Worm (Caenorhabditis elegans) whole organism, L1 larva: ENCODE measurements around the gene let-418.

Source experiments
- C04F5.9 ChIP-seq: sonication (generic microtip); optimal IDR thresholded peaks from 2 replicates; lab custom pipeline; 2016; ENCODE audit warnings: missing genetic modification characterization, missing compliant biosample characterization
- C16A3.4 ChIP-seq: fragments of 150-350 bp; optimal IDR thresholded peaks from 2 replicates; lab custom pipeline; 2014; ENCODE audit warnings: missing biosample characterization, missing genetic modification characterization
- Y116A8C.19 ChIP-seq: sonication (generic microtip); optimal IDR thresholded peaks from 2 replicates; lab custom pipeline; 2016; ENCODE audit warnings: missing compliant biosample characterization, missing genetic modification characterization, borderline replicate concordance
- aha-1 ChIP-seq: fragments of 150-350 bp; optimal IDR thresholded peaks from 2 replicates; lab custom pipeline; 2014; ENCODE audit warnings: missing biosample characterization, missing genetic modification characterization
- alr-1 ChIP-seq: fragments of 200-800 bp; sonication (Bioruptor generic); optimal IDR thresholded peaks from 2 replicates; lab custom pipeline; 2018; ENCODE audit warnings: borderline replicate concordance, mild to moderate bottlenecking, missing genetic modification characterization, missing compliant biosample characterization
- aly-2 ChIP-seq: fragments of 150-350 bp; optimal IDR thresholded peaks from 2 replicates; lab custom pipeline; 2014; ENCODE audit warnings: missing biosample characterization, missing genetic modification characterization
- ceh-8 ChIP-seq: fragments of 200-800 bp; sonication (Bioruptor generic); optimal IDR thresholded peaks from 2 replicates; lab custom pipeline; 2018; ENCODE audit warnings: mild to moderate bottlenecking, missing genetic modification characterization, moderate library complexity, missing compliant biosample characterization
- ceh-82 ChIP-seq, 3 experiments: fragments of 150-350 bp in 1 of 3; sonication (generic microtip) in 2 of 3; optimal IDR thresholded peaks; 2 replicates each; lab custom pipeline; 2014 to 2017; ENCODE audit warnings: missing biosample characterization in 3 of 3, missing genetic modification characterization in 3 of 3
- ceh-88 ChIP-seq: fragments of 200-800 bp; sonication (Bioruptor generic); IDR thresholded peaks from 2 replicates; pipeline ENCODE4 v1.3.6; 2022; ENCODE audit warnings: missing genetic modification characterization, missing compliant biosample characterization
- ceh-90 ChIP-seq: sonication (generic microtip); optimal IDR thresholded peaks from 2 replicates; lab custom pipeline; 2016; ENCODE audit warnings: missing genetic modification characterization, missing compliant biosample characterization
- efl-1 ChIP-seq, 4 experiments: fragments of 150-350 bp; optimal IDR thresholded peaks in 3 of 4; peaks in 1 of 4; 1 replicate in 1 of 4; 2 replicates in 3 of 4; lab custom pipeline; 2014; ENCODE audit warnings: missing biosample characterization in 2 of 4, missing genetic modification characterization in 2 of 4, missing genetic modification reagents in 2 of 4
- egl-13 ChIP-seq: sonication (generic microtip); optimal IDR thresholded peaks from 2 replicates; lab custom pipeline; 2016; ENCODE audit warnings: missing genotype, missing genetic modification reagents, missing genetic modification characterization, missing compliant biosample characterization
- elt-2 ChIP-seq: sonication (generic microtip); optimal IDR thresholded peaks from 2 replicates; lab custom pipeline; 2016; ENCODE audit warnings: missing genetic modification characterization, mild to moderate bottlenecking, inconsistent platforms, missing compliant biosample characterization, missing genetic modification reagents
- elt-3 ChIP-seq, 6 experiments: fragments of 150-350 bp in 1 of 6; sonication (generic microtip); optimal IDR thresholded peaks; 2 replicates each; lab custom pipeline; 2017 to 2018; ENCODE audit warnings: missing biosample characterization in 6 of 6, missing genetic modification characterization in 6 of 6, inconsistent platforms in 1 of 6
- ets-5 ChIP-seq: fragments of 200-800 bp; sonication (Bioruptor generic); IDR thresholded peaks from 2 replicates; pipeline ENCODE4 v1.3.6; 2022; ENCODE audit warnings: missing genetic modification characterization, missing compliant biosample characterization
- fkh-4 ChIP-seq: sonication (generic microtip); optimal IDR thresholded peaks from 2 replicates; lab custom pipeline; 2016; ENCODE audit warnings: missing compliant biosample characterization, missing genetic modification characterization, borderline replicate concordance
- grh-1 ChIP-seq: fragments of 200-800 bp; sonication (Bioruptor generic); IDR thresholded peaks from 2 replicates; pipeline ENCODE4 v1.3.6; 2022; ENCODE audit warnings: missing genetic modification reagents, missing genetic modification characterization, missing compliant biosample characterization
- hpl-2 ChIP-seq: fragments of 150-350 bp; optimal IDR thresholded peaks from 2 replicates; lab custom pipeline; 2014; ENCODE audit warnings: missing biosample characterization, missing genetic modification reagents, missing genetic modification characterization
- irx-1 ChIP-seq: sonication (generic microtip); optimal IDR thresholded peaks from 2 replicates; lab custom pipeline; 2016; ENCODE audit warnings: missing genetic modification characterization, missing compliant biosample characterization
- isw-1 ChIP-seq: fragments of 200-800 bp; sonication (Bioruptor generic); IDR thresholded peaks from 2 replicates; pipeline ENCODE4 v1.3.6; 2022; ENCODE audit warnings: missing genetic modification characterization, missing compliant biosample characterization
- jun-1 ChIP-seq: fragments of 150-350 bp; optimal IDR thresholded peaks from 2 replicates; lab custom pipeline; 2014; ENCODE audit warnings: missing biosample characterization, missing genetic modification reagents, missing genetic modification characterization
- lin-15B ChIP-seq: fragments of 150-350 bp; sonication (generic microtip); optimal IDR thresholded peaks from 3 replicates; lab custom pipeline; 2014; ENCODE audit warnings: missing biosample characterization, missing genetic modification characterization
- lin-39 ChIP-seq: fragments of 150-350 bp; optimal IDR thresholded peaks from 2 replicates; lab custom pipeline; 2014; ENCODE audit warnings: missing biosample characterization, missing genetic modification reagents, missing genetic modification characterization
- lir-3 ChIP-seq: sonication (generic microtip); optimal IDR thresholded peaks from 2 replicates; lab custom pipeline; 2016; ENCODE audit warnings: mild to moderate bottlenecking, missing genetic modification characterization, moderate library complexity, missing compliant biosample characterization; ENCODE audit not compliant: poor library complexity
- lsy-2 ChIP-seq, 2 experiments: fragments of 150-350 bp; optimal IDR thresholded peaks; 2 replicates each; lab custom pipeline; 2014; ENCODE audit warnings: missing biosample characterization in 2 of 2, missing genetic modification characterization in 2 of 2
- mab-9 ChIP-seq: fragments of 200-800 bp; sonication (Bioruptor generic); IDR thresholded peaks from 2 replicates; pipeline ENCODE4 v1.3.6; 2022; ENCODE audit warnings: missing genetic modification reagents, missing genetic modification characterization, missing compliant biosample characterization
- mdl-1 ChIP-seq, 2 experiments: fragments of 150-350 bp; optimal IDR thresholded peaks; 2 replicates each; lab custom pipeline; 2014 to 2017; ENCODE audit warnings: missing biosample characterization in 2 of 2, missing genetic modification characterization in 2 of 2, inconsistent platforms in 1 of 2
- mef-2 ChIP-seq: fragments of 150-350 bp; optimal IDR thresholded peaks from 2 replicates; lab custom pipeline; 2014; ENCODE audit warnings: missing biosample characterization, missing genetic modification characterization
- nhr-11 ChIP-seq: fragments of 150-350 bp; optimal IDR thresholded peaks from 2 replicates; lab custom pipeline; 2014; ENCODE audit warnings: missing biosample characterization, missing genetic modification characterization
- nhr-20 ChIP-seq: sonication (generic microtip); optimal IDR thresholded peaks from 2 replicates; lab custom pipeline; 2016; ENCODE audit warnings: mild to moderate bottlenecking, missing genetic modification characterization, missing compliant biosample characterization
- nhr-237 ChIP-seq: fragments of 150-350 bp; optimal IDR thresholded peaks from 2 replicates; lab custom pipeline; 2014; ENCODE audit warnings: missing biosample characterization, missing genetic modification characterization
- nhr-76 ChIP-seq: sonication (generic microtip); optimal IDR thresholded peaks from 2 replicates; lab custom pipeline; 2017; ENCODE audit warnings: missing biosample characterization, missing genetic modification characterization
- nhr-77 ChIP-seq: fragments of 150-350 bp; optimal IDR thresholded peaks from 2 replicates; lab custom pipeline; 2014; ENCODE audit warnings: missing biosample characterization, missing genetic modification characterization
- nhr-84 ChIP-seq: sonication (generic microtip); optimal IDR thresholded peaks from 2 replicates; lab custom pipeline; 2017; ENCODE audit warnings: missing biosample characterization, missing genetic modification characterization
- nhr-85 ChIP-seq: sonication (generic microtip); peaks from one replicate; lab custom pipeline; 2016; ENCODE audit warnings: missing genetic modification characterization, inconsistent platforms, missing compliant biosample characterization
- pax-3 ChIP-seq: fragments of 200-800 bp; sonication (Bioruptor generic); optimal IDR thresholded peaks from 2 replicates; lab custom pipeline; 2018; ENCODE audit warnings: mild to moderate bottlenecking, missing genetic modification characterization, moderate library complexity, missing compliant biosample characterization
- pqm-1 ChIP-seq: sonication (generic microtip); optimal IDR thresholded peaks from 3 replicates; lab custom pipeline; 2017; ENCODE audit warnings: missing biosample characterization, missing genetic modification characterization
- rnt-1 ChIP-seq: sonication (generic microtip); optimal IDR thresholded peaks from 2 replicates; lab custom pipeline; 2016; ENCODE audit warnings: mild to moderate bottlenecking, missing genetic modification characterization, moderate library complexity, missing compliant biosample characterization
- snu-23 ChIP-seq: sonication (generic microtip); optimal IDR thresholded peaks from 2 replicates; lab custom pipeline; 2016; ENCODE audit warnings: missing genetic modification characterization, missing compliant biosample characterization
- sox-4 ChIP-seq: sonication (generic microtip); optimal IDR thresholded peaks from 2 replicates; lab custom pipeline; 2016; ENCODE audit warnings: missing genetic modification characterization, missing compliant biosample characterization
- swsn-7 ChIP-seq: sonication (generic microtip); optimal IDR thresholded peaks from 2 replicates; lab custom pipeline; 2016; ENCODE audit warnings: missing genetic modification characterization, missing compliant biosample characterization
- tbx-2 ChIP-seq: sonication (generic microtip); optimal IDR thresholded peaks from 2 replicates; lab custom pipeline; 2016; ENCODE audit warnings: missing genetic modification characterization, missing compliant biosample characterization
- tlp-1 ChIP-seq: fragments of 150-350 bp; optimal IDR thresholded peaks from 2 replicates; lab custom pipeline; 2014; ENCODE audit warnings: missing biosample characterization, missing genetic modification characterization
- unc-130 ChIP-seq: fragments of 150-350 bp; optimal IDR thresholded peaks from 2 replicates; lab custom pipeline; 2017; ENCODE audit warnings: missing biosample characterization, missing genetic modification characterization, inconsistent platforms
- unc-30 ChIP-seq: sonication (generic microtip); optimal IDR thresholded peaks from 2 replicates; lab custom pipeline; 2017; ENCODE audit warnings: missing biosample characterization, missing genetic modification characterization
- unc-86 ChIP-seq: sonication (generic microtip); optimal IDR thresholded peaks from 2 replicates; lab custom pipeline; 2016; ENCODE audit warnings: missing genetic modification characterization, missing compliant biosample characterization
- unc-98 ChIP-seq: fragments of 200-800 bp; sonication (Bioruptor generic); IDR thresholded peaks from 2 replicates; pipeline ENCODE4 v1.3.6; 2022; ENCODE audit warnings: missing genetic modification characterization, missing compliant biosample characterization
- vab-15 ChIP-seq: sonication (generic microtip); optimal IDR thresholded peaks from 2 replicates; lab custom pipeline; 2017; ENCODE audit warnings: missing genotype, mild to moderate bottlenecking, missing genetic modification characterization, missing compliant biosample characterization
- xbp-1 ChIP-seq: sonication (generic microtip); optimal IDR thresholded peaks from 2 replicates; lab custom pipeline; 2016; ENCODE audit warnings: missing genetic modification characterization, missing compliant biosample characterization
- zag-1 ChIP-seq: fragments of 150-350 bp; optimal IDR thresholded peaks from 2 replicates; lab custom pipeline; 2014; ENCODE audit warnings: missing biosample characterization, missing genetic modification characterization
- ztf-4 ChIP-seq: fragments of 150-350 bp; optimal IDR thresholded peaks from 2 replicates; lab custom pipeline; 2014; ENCODE audit warnings: missing biosample characterization, missing genetic modification characterization

Gene let-418

ce11 chrV:5790497-5791280 is 35.9 kb upstream of the let-418 start, which contains the start of the genes nhr-142 and F44E7.9:
TSS of gene nhr-142 (minus strand) at chrV:5790553.
TSS of gene F44E7.9 (plus strand) at chrV:5791230.
- TF ChIP-seq ceh-82 (tag; optimal IDR thresholded peaks at IDR 0.05; lab: Kevin White, UChicago), result peak; percentile 89 to 90 (median 90)
- peak; percentile 68 for TF ChIP-seq grh-1 (GFP tag; lab: Robert Waterston, UW)
- TF ChIP-seq C04F5.9 (tag; lab: Kevin White, UChicago), result peak; percentile 57
- TF ChIP-seq ztf-4 (tag; lab: Kevin White, UChicago), result peak; percentile 49
- TF ChIP-seq nhr-84 (tag; lab: Kevin White, UChicago), result no peak
- TF ChIP-seq ets-5, result no peak
- TF ChIP-seq vab-15 (tag; lab: Kevin White, UChicago), result peak; percentile 24
- peak; percentile 96 for TF ChIP-seq rnt-1 (tag; lab: Kevin White, UChicago)
- TF ChIP-seq nhr-76 (tag; lab: Kevin White, UChicago), result no peak
- TF ChIP-seq pqm-1 (tag; lab: Kevin White, UChicago), result no peak
- peak; percentile 64 for TF ChIP-seq jun-1 (tag; lab: Kevin White, UChicago)
- TF ChIP-seq unc-130 (tag; lab: Kevin White, UChicago), result peak; percentile 50
- TF ChIP-seq egl-13 (tag; lab: Kevin White, UChicago), result peak; percentile 80
- peak; percentile 52 for TF ChIP-seq sox-4 (tag; lab: Kevin White, UChicago)
- peak; percentile 49 for TF ChIP-seq aha-1
- TF ChIP-seq nhr-20 (tag; lab: Kevin White, UChicago), result peak; percentile 90
- no peak for TF ChIP-seq zag-1 (tag; lab: Kevin White, UChicago)
- TF ChIP-seq elt-3 (tag; optimal IDR thresholded peaks at IDR 0.05; lab: Kevin White, UChicago), result peak in 2 of 6 experiments; percentile 42 to 78
- peak; percentile 32 for TF ChIP-seq fkh-4
- TF ChIP-seq lin-15B (tag; lab: Kevin White, UChicago), result peak; percentile 76
- TF ChIP-seq irx-1 (tag; lab: Kevin White, UChicago), result peak; percentile 83
- TF ChIP-seq ceh-90, result no peak
- TF ChIP-seq ceh-88 (GFP tag; lab: Robert Waterston, UW), result 0 out of 2 replicates have a peak, but pooled peaks have one; percentile 15
- TF ChIP-seq efl-1 (optimal IDR thresholded peaks at IDR 0.05; lab: Kevin White, UChicago), result peak; percentile 85 to 88
- TF ChIP-seq efl-1 (GFP tag; optimal IDR thresholded peaks at IDR 0.05 in 1 of 2; lab: Kevin White, UChicago), result peak; percentile 76 to 98
- peak; percentile 84 for TF ChIP-seq unc-86
- TF ChIP-seq nhr-11 (tag; lab: Kevin White, UChicago), result peak; percentile 42
- TF ChIP-seq mab-9, result peak; percentile 55; the same call in 1 of the 2 replicates
- no peak for TF ChIP-seq Y116A8C.19 (tag; lab: Kevin White, UChicago)
- TF ChIP-seq xbp-1 (tag; lab: Kevin White, UChicago), result peak; percentile 87
- no peak for TF ChIP-seq tlp-1 (tag; lab: Kevin White, UChicago)
- TF ChIP-seq lin-39 (tag; lab: Kevin White, UChicago), result peak; percentile 60
- peak; percentile 84 for TF ChIP-seq swsn-7
- TF ChIP-seq nhr-85 (tag; lab: Kevin White, UChicago), result peak; percentile 94
- TF ChIP-seq lsy-2 (tag; optimal IDR thresholded peaks at IDR 0.05; lab: Kevin White, UChicago), result peak; percentile 82 to 90
- peak; percentile 74 for TF ChIP-seq pax-3 (tag; lab: Kevin White, UChicago)
- peak; percentile 73 for TF ChIP-seq isw-1 (GFP tag; lab: Robert Waterston, UW)
- TF ChIP-seq snu-23, result peak; percentile 89
- peak; percentile 85 for TF ChIP-seq tbx-2
- TF ChIP-seq elt-2 (tag; lab: Kevin White, UChicago), result peak; percentile 42
- TF ChIP-seq hpl-2 (GFP tag; lab: Kevin White, UChicago), result no peak
- TF ChIP-seq nhr-77 (tag; lab: Kevin White, UChicago), result peak; percentile 71
- no peak for TF ChIP-seq unc-98 (GFP tag; lab: Robert Waterston, UW)
- TF ChIP-seq alr-1 (tag; lab: Kevin White, UChicago), result no peak
- no peak for TF ChIP-seq aly-2 (tag; lab: Kevin White, UChicago)
- TF ChIP-seq ceh-8 (GFP tag; lab: Kevin White, UChicago), result peak; percentile 66
- TF ChIP-seq nhr-237 (tag; lab: Kevin White, UChicago), result peak; percentile 64
- TF ChIP-seq unc-30, result no peak
- peak; percentile 93 for TF ChIP-seq C16A3.4
- TF ChIP-seq lir-3, result peak; percentile 70
- peak in 1 of 2 experiments; percentile 55 for TF ChIP-seq mdl-1 (tag; optimal IDR thresholded peaks at IDR 0.05; lab: Kevin White, UChicago)
- TF ChIP-seq mef-2 (tag; lab: Kevin White, UChicago), result peak; percentile 51
